Fruit fly (Drosophila melanogaster) whole organism, embryonic: ENCODE data around the gene CG13069.

Experiments used
- Abd-B ChIP-seq: fragments of 200-800 bp; sonication (Bioruptor generic); optimal IDR thresholded peaks from 2 replicates; lab custom pipeline; 2018; ENCODE audit warnings: missing biosample characterization, mild to moderate bottlenecking, missing genetic modification characterization, moderate library complexity
- Aef1 ChIP-seq: fragments of 200-800 bp; sonication (Bioruptor generic); IDR thresholded peaks from 3 replicates; pipeline ENCODE4 v1.3.6; 2022; ENCODE audit warnings: missing biosample characterization, missing genetic modification characterization
- Atf6 ChIP-seq: fragments of 200-800 bp; sonication (Bioruptor generic); IDR thresholded peaks from 2 replicates; pipeline ENCODE4 v1.3.6; 2022; ENCODE audit warnings: missing biosample characterization, missing genetic modification characterization
- Bgb ChIP-seq: fragments of 200-800 bp; sonication (Bioruptor generic); IDR thresholded peaks from 2 replicates; pipeline ENCODE4 v1.3.6; 2022; ENCODE audit warnings: missing biosample characterization, missing genetic modification characterization; ENCODE audit not compliant: partially characterized antibody
- C15 ChIP-seq: fragments of 200-800 bp; sonication (Bioruptor generic); IDR thresholded peaks from 3 replicates; pipeline ENCODE4 v1.3.6; 2022; ENCODE audit warnings: missing biosample characterization, missing genetic modification characterization
- CG11247 ChIP-seq: fragments of 200-800 bp; sonication (Bioruptor generic); IDR thresholded peaks from 2 replicates; pipeline ENCODE4 v1.3.6; 2022; ENCODE audit warnings: missing biosample characterization, missing genetic modification characterization
- CG11695 ChIP-seq: fragments of 200-800 bp; sonication (Bioruptor generic); IDR thresholded peaks from 3 replicates; pipeline ENCODE4 v1.3.6; 2022; ENCODE audit warnings: missing biosample characterization, missing genetic modification characterization
- CG12744 ChIP-seq: fragments of 200-800 bp; sonication (Bioruptor generic); optimal IDR thresholded peaks from 2 replicates; lab custom pipeline; 2016; ENCODE audit warnings: missing biosample characterization, missing genetic modification characterization
- CG13287 ChIP-seq: fragments of 200-800 bp; sonication (Bioruptor generic); IDR thresholded peaks from 2 replicates; pipeline ENCODE4 v1.3.6; 2022; ENCODE audit warnings: missing biosample characterization, missing genetic modification characterization; ENCODE audit not compliant: partially characterized antibody
- CG13296 ChIP-seq: fragments of 200-800 bp; sonication (Bioruptor generic); optimal IDR thresholded peaks from 3 replicates; lab custom pipeline; 2018; ENCODE audit warnings: missing biosample characterization, mild to moderate bottlenecking, missing genetic modification characterization
- CG15011 ChIP-seq: fragments of 200-800 bp; sonication (Bioruptor generic); optimal IDR thresholded peaks from 3 replicates; lab custom pipeline; 2018; ENCODE audit warnings: missing biosample characterization, mild to moderate bottlenecking, missing genetic modification characterization
- CG15514 ChIP-seq: fragments of 200-800 bp; sonication (Bioruptor generic); optimal IDR thresholded peaks from 3 replicates; lab custom pipeline; 2017; ENCODE audit warnings: missing biosample characterization, missing genetic modification characterization, mild to moderate bottlenecking, moderate library complexity, missing genetic modification reagents
- CG2120 ChIP-seq: fragments of 200-800 bp; sonication (Bioruptor generic); optimal IDR thresholded peaks from 3 replicates; lab custom pipeline; 2016; ENCODE audit warnings: missing biosample characterization, missing genetic modification characterization
- CG34376 ChIP-seq: fragments of 200-800 bp; sonication (Bioruptor generic); optimal IDR thresholded peaks from 2 replicates; lab custom pipeline; 2018; ENCODE audit warnings: missing biosample characterization, mild to moderate bottlenecking, missing genetic modification characterization
- CG42726 ChIP-seq: fragments of 200-800 bp; sonication (Bioruptor generic); IDR thresholded peaks from 2 replicates; pipeline ENCODE4 v1.3.6; 2022; ENCODE audit warnings: missing biosample characterization, missing genetic modification characterization; ENCODE audit not compliant: partially characterized antibody
- CG4404 ChIP-seq: fragments of 200-800 bp; sonication (Bioruptor generic); IDR thresholded peaks from 2 replicates; pipeline ENCODE4 v1.3.6; 2022; ENCODE audit warnings: missing biosample characterization, missing genetic modification characterization
- CG4707 ChIP-seq: fragments of 200-800 bp; sonication (Bioruptor generic); optimal IDR thresholded peaks from 2 replicates; lab custom pipeline; 2018; ENCODE audit warnings: missing biosample characterization, mild to moderate bottlenecking, missing genetic modification characterization, moderate library complexity
- CG4730 ChIP-seq: fragments of 200-800 bp; sonication (Bioruptor generic); IDR thresholded peaks from 2 replicates; pipeline ENCODE4 v1.3.6; 2022; ENCODE audit warnings: missing biosample characterization, missing genetic modification characterization
- CG5953 ChIP-seq: fragments of 200-800 bp; sonication (Bioruptor generic); IDR thresholded peaks from 2 replicates; pipeline ENCODE4 v1.3.6; 2022; ENCODE audit warnings: missing biosample characterization, missing genetic modification characterization
- CG7786 ChIP-seq: fragments of 200-800 bp; sonication (Bioruptor generic); optimal IDR thresholded peaks from 2 replicates; lab custom pipeline; 2016; ENCODE audit warnings: missing biosample characterization, missing genetic modification characterization
- CG8290 ChIP-seq, 3 experiments: fragments of 200-800 bp; sonication (Bioruptor generic); optimal IDR thresholded peaks; 2 replicates each; lab custom pipeline; 2016 to 2019; ENCODE audit warnings: missing biosample characterization in 3 of 3, missing genetic modification characterization in 3 of 3, mild to moderate bottlenecking in 2 of 3, moderate library complexity in 1 of 3
- CG9797 ChIP-seq: fragments of 200-800 bp; sonication (Bioruptor generic); optimal IDR thresholded peaks from 3 replicates; lab custom pipeline; 2018; ENCODE audit warnings: missing biosample characterization, mild to moderate bottlenecking, missing genetic modification characterization
- CG9932 ChIP-seq: fragments of 200-800 bp; sonication (Bioruptor generic); IDR thresholded peaks from 2 replicates; pipeline ENCODE4 v1.3.6; 2022; ENCODE audit warnings: missing biosample characterization, missing genetic modification characterization
- CrebB ChIP-seq: fragments of 200-800 bp; sonication (Bioruptor generic); optimal IDR thresholded peaks from 3 replicates; lab custom pipeline; 2018; ENCODE audit warnings: missing biosample characterization, mild to moderate bottlenecking, missing genetic modification characterization
- Dll ChIP-seq: fragments of 200-800 bp; sonication (Bioruptor generic); IDR thresholded peaks from 4 replicates; pipeline ENCODE4 v1.3.6; 2022; ENCODE audit warnings: missing biosample characterization, missing genetic modification characterization; ENCODE audit not compliant: partially characterized antibody
- Dp ChIP-seq: fragments of 200-800 bp; sonication (Bioruptor generic); optimal IDR thresholded peaks from 2 replicates; lab custom pipeline; 2018; ENCODE audit warnings: missing biosample characterization, mild to moderate bottlenecking, missing genetic modification characterization, moderate library complexity
- Eip74EF ChIP-seq, 2 experiments: fragments of 200-800 bp in 1 of 2; fragments of >200 bp in 1 of 2; sonication (Bioruptor generic) in 1 of 2; optimal IDR thresholded peaks; 2 replicates each; lab custom pipeline; 2017 to 2019; ENCODE audit warnings: missing biosample characterization in 2 of 2, missing genetic modification characterization in 2 of 2, mild to moderate bottlenecking in 1 of 2, moderate library complexity in 1 of 2
- Gug ChIP-seq: fragments of 200-800 bp; sonication (Bioruptor generic); IDR thresholded peaks from 4 replicates; pipeline ENCODE4 v1.3.6; 2022; ENCODE audit warnings: missing biosample characterization, missing genetic modification characterization
- H2.0 ChIP-seq: fragments of 200-800 bp; sonication (Bioruptor generic); IDR thresholded peaks from 2 replicates; pipeline ENCODE4 v1.3.6; 2022; ENCODE audit warnings: missing biosample characterization, missing genetic modification characterization
- Hr51 ChIP-seq, 2 experiments: fragments of 200-800 bp; sonication (Bioruptor generic); optimal IDR thresholded peaks; 2 replicates in 1 of 2; 3 replicates in 1 of 2; lab custom pipeline; 2016 to 2018; ENCODE audit warnings: missing biosample characterization in 2 of 2, missing genetic modification characterization in 2 of 2, mild to moderate bottlenecking in 1 of 2, moderate library complexity in 1 of 2
- Vsx1 ChIP-seq: fragments of 200-800 bp; sonication (Bioruptor generic); optimal IDR thresholded peaks from 2 replicates; lab custom pipeline; 2017; ENCODE audit warnings: missing biosample characterization, mild to moderate bottlenecking, missing genetic modification characterization, missing genetic modification reagents
- bab2 ChIP-seq: fragments of 200-800 bp; sonication (Bioruptor generic); optimal IDR thresholded peaks from 2 replicates; lab custom pipeline; 2016; ENCODE audit warnings: missing biosample characterization, missing genetic modification characterization
- cato ChIP-seq: fragments of 200-800 bp; sonication (Bioruptor generic); optimal IDR thresholded peaks from 2 replicates; lab custom pipeline; 2016; ENCODE audit warnings: missing biosample characterization, missing genetic modification characterization, borderline replicate concordance
- fd102C ChIP-seq: fragments of 200-800 bp; sonication (Bioruptor generic); optimal IDR thresholded peaks from 2 replicates; lab custom pipeline; 2018; ENCODE audit warnings: missing biosample characterization, mild to moderate bottlenecking, missing genetic modification characterization, moderate library complexity
- fd96Cb ChIP-seq: fragments of 200-800 bp; sonication (Bioruptor generic); optimal IDR thresholded peaks from 2 replicates; lab custom pipeline; 2018; ENCODE audit warnings: missing biosample characterization, mild to moderate bottlenecking, missing genetic modification characterization, moderate library complexity
- ftz-f1 ChIP-seq: fragments of 200-800 bp; sonication (Bioruptor generic); optimal IDR thresholded peaks from 2 replicates; lab custom pipeline; 2016; ENCODE audit warnings: missing biosample characterization, missing genetic modification characterization
- gce ChIP-seq: fragments of 200-800 bp; sonication (Bioruptor generic); IDR thresholded peaks from 3 replicates; pipeline ENCODE4 v1.3.6; 2022; ENCODE audit warnings: missing biosample characterization, missing genetic modification characterization
- grau ChIP-seq: fragments of 200-800 bp; optimal IDR thresholded peaks from 3 replicates; lab custom pipeline; 2019; ENCODE audit warnings: missing biosample characterization, mild to moderate bottlenecking, missing genetic modification characterization, moderate library complexity
- gsb-n ChIP-seq: fragments of 200-800 bp; sonication (Bioruptor generic); optimal IDR thresholded peaks from 3 replicates; lab custom pipeline; 2018; ENCODE audit warnings: missing biosample characterization, mild to moderate bottlenecking, missing genetic modification characterization
- hbn ChIP-seq: fragments of 200-800 bp; sonication (Bioruptor generic); IDR thresholded peaks from 2 replicates; pipeline ENCODE4 v1.3.6; 2022; ENCODE audit warnings: missing biosample characterization, missing genetic modification characterization; ENCODE audit not compliant: partially characterized antibody
- ind ChIP-seq: fragments of 200-800 bp; sonication (Bioruptor generic); optimal IDR thresholded peaks from 3 replicates; lab custom pipeline; 2016; ENCODE audit warnings: missing biosample characterization, missing genetic modification characterization
- pfk ChIP-seq: fragments of 200-800 bp; sonication (Bioruptor generic); optimal IDR thresholded peaks from 2 replicates; lab custom pipeline; 2018; ENCODE audit warnings: missing biosample characterization, mild to moderate bottlenecking, missing genetic modification characterization, moderate library complexity
- pho ChIP-seq: fragments of 200-800 bp; sonication (Bioruptor generic); optimal IDR thresholded peaks from 2 replicates; lab custom pipeline; 2016; ENCODE audit warnings: missing biosample characterization, missing genetic modification characterization
- trem ChIP-seq: fragments of 200-800 bp; optimal IDR thresholded peaks from 3 replicates; lab custom pipeline; 2019; ENCODE audit warnings: missing biosample characterization, mild to moderate bottlenecking, missing genetic modification characterization, moderate library complexity
- wek ChIP-seq: fragments of 200-800 bp; sonication (Bioruptor generic); optimal IDR thresholded peaks from 3 replicates; lab custom pipeline; 2018; ENCODE audit warnings: missing biosample characterization, mild to moderate bottlenecking, missing genetic modification characterization, moderate library complexity
- zfh1 ChIP-seq: fragments of 200-800 bp; sonication (Bioruptor generic); IDR thresholded peaks from 3 replicates; pipeline ENCODE4 v1.3.6; 2022; ENCODE audit warnings: missing biosample characterization, missing genetic modification characterization

CG13069 gene

dm6 chr3L:16289067-16289466 is 23.9 kb downstream of the CG13069 start (continued):
- TF ChIP-seq Aef1 (GFP tag; lab: Robert Waterston, UW), result 0 out of 3 replicates have a peak, but pooled peaks have one; percentile 16
- 0 out of 4 replicates have a peak, but pooled peaks have one; percentile 13 for TF ChIP-seq Gug (GFP tag; lab: Robert Waterston, UW)
- peak in 1 of 2 experiments; percentile 69 for TF ChIP-seq Hr51 (GFP tag; optimal IDR thresholded peaks at IDR 0.05; lab: Kevin White, UChicago)
- TF ChIP-seq Atf6 (GFP tag; lab: Robert Waterston, UW), result peak; percentile 38; the same call in 1 of the 2 replicates
- peak; percentile 39 for TF ChIP-seq CG13296 (GFP tag; lab: Kevin White, UChicago)

- TF ChIP-seq CG4707 (GFP tag; lab: Kevin White, UChicago) (no peak), C15 (0 out of 3 replicates have a peak, but pooled peaks have one; percentile 11)
Observed at dm6 chr3L:16290850-16291249, 25.7 kb downstream of the CG13069 start, which contains the start of gene CG13045. Gene CG13045 (minus strand): TSS chr3L:16290950.

- TF ChIP-seq ind (GFP tag; lab: Kevin White, UChicago) (no peak), wek (no peak), Abd-B (GFP tag; lab: Kevin White, UChicago) (peak; percentile 11), trem (tag; lab: Kevin White, UChicago) (no peak), CG42726 (0 out of 2 replicates have a peak, but pooled peaks have one; percentile 34), gce (no peak), CG9932 (no peak), Dll (GFP tag; lab: Robert Waterston, UW) (no peak), H2.0 (GFP tag; lab: Robert Waterston, UW) (no peak), Bgb (GFP tag; lab: Robert Waterston, UW) (no peak), Eip74EF (GFP tag; optimal IDR thresholded peaks at IDR 0.05; lab: Kevin White, UChicago) (no peak), CG4707 (GFP tag; lab: Kevin White, UChicago) (no peak), CG12744 (GFP tag; lab: Kevin White, UChicago) (no peak), ftz-f1 (GFP tag; lab: Kevin White, UChicago) (no peak), fd96Cb (no peak), hbn (GFP tag; lab: Robert Waterston, UW) (no peak), CG2120 (GFP tag; lab: Kevin White, UChicago) (no peak), CG5953 (GFP tag; lab: Robert Waterston, UW) (no peak), fd102C (GFP tag; lab: Kevin White, UChicago) (no peak), cato (GFP tag; lab: Kevin White, UChicago) (no peak), CG11695 (GFP tag; lab: Robert Waterston, UW) (no peak), Dp (GFP tag; lab: Kevin White, UChicago) (no peak), bab2 (GFP tag; lab: Kevin White, UChicago) (no peak), CG7786 (GFP tag; lab: Kevin White, UChicago) (no peak), CG15011 (GFP tag; lab: Kevin White, UChicago) (no peak), grau (no peak), pfk (GFP tag; lab: Kevin White, UChicago) (no peak), gsb-n (no peak), CrebB (tag; lab: Kevin White, UChicago) (no peak), CG4730 (GFP tag; lab: Robert Waterston, UW) (no peak), CG9797 (GFP tag; lab: Kevin White, UChicago) (no peak), CG34376 (GFP tag; lab: Kevin White, UChicago) (no peak), CG15514 (GFP tag; lab: Kevin White, UChicago) (no peak), CG8290 (GFP tag; optimal IDR thresholded peaks at IDR 0.05; lab: Kevin White, UChicago) (no peak), CG8290 (tag; optimal IDR thresholded peaks at IDR 0.05; lab: Kevin White, UChicago) (no peak), pho (GFP tag; lab: Kevin White, UChicago) (no peak), CG11247 (GFP tag; lab: Robert Waterston, UW) (no peak), CG4404 (GFP tag; lab: Robert Waterston, UW) (no peak), Vsx1 (GFP tag; lab: Kevin White, UChicago) (peak; percentile 49), CG13287 (peak; percentile 10; the same call in 1 of the 2 replicates), zfh1 (no peak)
Observed at dm6 chr3L:16291678-16292077, 26.5 kb downstream of the CG13069 start.
